Worm (Caenorhabditis elegans) whole organism, early embryonic: Measurements from ENCODE around the gene F25H9.2.

Experiments used
- B0310.2 ChIP-seq: sonication (generic microtip); optimal IDR thresholded peaks from 2 replicates; lab custom pipeline; 2016; ENCODE audit warnings: mild to moderate bottlenecking, missing genetic modification characterization, missing compliant biosample characterization
- F13C5.2 ChIP-seq: sonication (generic microtip); optimal IDR thresholded peaks from 2 replicates; lab custom pipeline; 2017; ENCODE audit warnings: mild to moderate bottlenecking, missing genetic modification characterization, inconsistent platforms, missing compliant biosample characterization
- aly-1 ChIP-seq: sonication (generic microtip); optimal IDR thresholded peaks from 2 replicates; lab custom pipeline; 2016; ENCODE audit warnings: missing genetic modification characterization, missing compliant biosample characterization
- ama-1 ChIP-seq: fragments of 150-350 bp; optimal IDR thresholded peaks from 2 replicates; lab custom pipeline; 2014
- ceh-13 ChIP-seq: fragments of 200-800 bp; sonication (Bioruptor generic); optimal IDR thresholded peaks from 2 replicates; lab custom pipeline; 2018; ENCODE audit warnings: mild to moderate bottlenecking, missing genetic modification characterization, missing compliant biosample characterization
- ceh-36 ChIP-seq: sonication (generic microtip); optimal IDR thresholded peaks from 2 replicates; lab custom pipeline; 2016; ENCODE audit warnings: missing genetic modification characterization, inconsistent platforms, missing compliant biosample characterization
- ets-7 ChIP-seq: sonication (generic microtip); optimal IDR thresholded peaks from 2 replicates; lab custom pipeline; 2016; ENCODE audit warnings: missing genotype, missing genetic modification characterization, missing compliant biosample characterization
- hmbx-1 ChIP-seq: sonication (generic microtip); optimal IDR thresholded peaks from 2 replicates; lab custom pipeline; 2016; ENCODE audit warnings: mild to moderate bottlenecking, missing genetic modification characterization, missing compliant biosample characterization
- hmg-4 ChIP-seq: fragments of 200-800 bp; sonication (Bioruptor generic); optimal IDR thresholded peaks from 2 replicates; lab custom pipeline; 2018; ENCODE audit warnings: mild to moderate bottlenecking, missing genetic modification characterization, missing compliant biosample characterization
- hnd-1 ChIP-seq: sonication (generic microtip); optimal IDR thresholded peaks from 2 replicates; lab custom pipeline; 2016; ENCODE audit warnings: missing genetic modification characterization, missing compliant biosample characterization
- pes-1 ChIP-seq: fragments of 200-800 bp; sonication (Bioruptor generic); IDR thresholded peaks from 2 replicates; pipeline ENCODE4 v1.3.6; 2022; ENCODE audit warnings: missing genetic modification reagents, missing genetic modification characterization, missing compliant biosample characterization
- scrt-1 ChIP-seq: fragments of 200-800 bp; sonication (Bioruptor generic); IDR thresholded peaks from 2 replicates; pipeline ENCODE4 v1.3.6; 2022; ENCODE audit warnings: missing genetic modification characterization, missing compliant biosample characterization
- sea-1 ChIP-seq: fragments of 200-800 bp; sonication (Bioruptor generic); conservative IDR thresholded peaks from 2 replicates; pipeline ENCODE4 v1.3.6; 2022; ENCODE audit warnings: missing genetic modification characterization, missing compliant biosample characterization
- tbx-11 ChIP-seq: fragments of 200-800 bp; sonication (Bioruptor generic); IDR thresholded peaks from 2 replicates; pipeline ENCODE4 v1.3.6; 2022; ENCODE audit warnings: missing genetic modification characterization, missing compliant biosample characterization
- tbx-37 ChIP-seq: fragments of 200-800 bp; sonication (Bioruptor generic); conservative IDR thresholded peaks from 2 replicates; pipeline ENCODE4 v1.3.6; 2022; ENCODE audit warnings: missing genetic modification reagents, missing genetic modification characterization, missing compliant biosample characterization
- tra-4 ChIP-seq: sonication (generic microtip); optimal IDR thresholded peaks from 2 replicates; lab custom pipeline; 2017; ENCODE audit warnings: missing genetic modification characterization, missing compliant biosample characterization

The F25H9.2 gene

DNA sequence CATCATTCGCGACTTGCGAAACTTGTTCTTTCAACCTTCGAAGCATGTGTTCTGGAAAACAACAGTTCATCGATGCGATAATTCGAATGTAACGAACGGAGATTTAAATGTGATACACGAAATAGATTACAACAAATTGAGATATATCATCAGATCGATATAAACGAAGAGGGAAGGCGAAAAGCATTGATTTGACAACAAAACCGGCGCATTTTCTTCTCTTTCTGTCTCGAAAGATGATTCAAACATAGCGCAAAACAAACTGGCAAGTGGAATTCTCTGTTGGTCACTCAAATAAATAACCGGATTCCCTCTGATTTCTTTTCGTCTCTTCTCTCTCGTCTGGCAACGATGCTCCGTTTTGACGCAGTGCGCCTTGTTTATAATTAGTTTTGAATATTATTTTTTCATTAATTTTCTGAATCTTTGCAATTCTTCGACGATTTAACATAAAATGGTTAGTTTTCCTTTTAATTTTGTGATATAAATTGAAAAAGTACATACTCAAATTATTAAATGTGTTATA, 39.5 kb downstream of the F25H9.2 start, which contains the start of the genes eea-1 and gut-2:
Gene eea-1 (minus strand): TSS at position 51 of the 526 bp plus-strand sequence.
Gene gut-2 (plus strand): TSS at position 369 of the 526 bp plus-strand sequence.
- TF ChIP-seq F13C5.2 (tag; lab: Kevin White, UChicago) (peak; percentile 66), ceh-13 (no peak)

DNA sequence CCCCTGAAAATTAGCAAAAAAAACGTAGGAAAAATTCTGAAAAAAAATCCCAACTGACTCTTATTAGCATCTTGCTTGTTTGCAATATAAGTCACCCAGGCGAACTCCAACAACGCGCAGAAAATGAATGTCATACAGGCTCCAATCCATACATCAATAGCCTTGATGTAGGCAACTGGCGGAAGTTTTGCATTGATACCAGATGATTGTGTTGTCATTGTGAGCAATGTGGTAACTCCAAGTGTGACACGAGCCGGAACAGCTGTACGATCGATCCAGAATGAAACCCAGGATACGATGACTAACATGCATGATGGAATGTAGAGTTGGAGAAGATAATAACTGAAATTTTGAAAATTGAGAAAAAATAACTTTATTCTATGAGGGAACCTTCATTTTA, 41.3 kb downstream of the F25H9.2 start:
- TF ChIP-seq hnd-1 (no peak), tra-4 (tag; lab: Kevin White, UChicago) (no peak), F13C5.2 (tag; lab: Kevin White, UChicago) (no peak), scrt-1 (GFP tag; lab: Robert Waterston, UW) (no peak), ceh-13 (no peak), tbx-37 (GFP tag; lab: Robert Waterston, UW) (no peak), B0310.2 (tag; lab: Kevin White, UChicago) (no peak), aly-1 (tag; lab: Kevin White, UChicago) (no peak), tbx-11 (no peak), pes-1 (GFP tag; lab: Robert Waterston, UW) (no peak), hmg-4 (GFP tag; lab: Kevin White, UChicago) (no peak), ama-1 (lab: Kevin White, UChicago) (no peak), ceh-36 (no peak), hmbx-1 (tag; lab: Kevin White, UChicago) (no peak), ets-7 (tag; lab: Kevin White, UChicago) (no peak)

DNA sequence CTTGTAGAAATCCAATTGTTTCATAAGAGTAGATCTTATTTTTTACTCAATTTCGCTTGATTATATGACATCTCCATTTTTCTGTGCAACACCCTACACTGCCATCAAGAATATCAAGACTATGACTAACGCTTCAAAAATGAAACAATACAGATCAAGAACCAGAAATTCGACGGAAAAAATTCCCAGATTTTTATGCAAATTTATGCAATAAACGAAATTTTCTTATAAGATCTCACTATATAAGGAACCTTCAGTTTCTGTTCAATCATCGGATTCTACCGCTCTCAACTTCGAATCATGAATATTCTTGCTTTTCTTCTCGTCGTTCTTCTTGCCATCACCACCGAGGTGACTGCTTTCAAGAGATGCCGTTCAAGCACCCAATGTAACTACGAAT, 48.4 kb downstream of the F25H9.2 start, which contains the start of gene R11G10.4:
Gene R11G10.4 (plus strand): TSS at position 301 of the 400 bp plus-strand sequence.
- TF ChIP-seq sea-1 (GFP tag; lab: Robert Waterston, UW) (no peak), ceh-13 (no peak), scrt-1 (GFP tag; lab: Robert Waterston, UW) (no peak), tbx-37 (GFP tag; lab: Robert Waterston, UW) (no peak), ama-1 (lab: Kevin White, UChicago) (no peak)
